Worm (Caenorhabditis elegans) whole organism, mixed stage, embryonic: Measurements from ENCODE around the gene dct-8.

Source experiments
- ceh-39 ChIP-seq: fragments of 150-350 bp; optimal IDR thresholded peaks from 2 replicates; lab custom pipeline; 2014; ENCODE audit warnings: missing biosample characterization, missing genetic modification characterization
- elt-1 ChIP-seq: sonication (generic microtip); optimal IDR thresholded peaks from 2 replicates; lab custom pipeline; 2017; ENCODE audit warnings: missing genetic modification characterization, mild to moderate bottlenecking, missing compliant biosample characterization, antibody characterized with exemption, moderate library complexity, borderline replicate concordance; ENCODE audit not compliant: insufficient read depth
- lsy-2 ChIP-seq: fragments of 150-350 bp; optimal IDR thresholded peaks from 2 replicates; lab custom pipeline; 2014; ENCODE audit warnings: missing biosample characterization, missing genetic modification characterization
- nhr-237 ChIP-seq: fragments of 150-350 bp; optimal IDR thresholded peaks from 2 replicates; lab custom pipeline; 2014; ENCODE audit warnings: missing biosample characterization, missing genetic modification characterization
- unc-120 ChIP-seq: sonication (generic microtip); optimal IDR thresholded peaks from 2 replicates; lab custom pipeline; 2017; ENCODE audit warnings: missing genetic modification characterization, missing compliant biosample characterization; ENCODE audit not compliant: poor library complexity, severe bottlenecking
- ztf-11 ChIP-seq: fragments of 150-350 bp; optimal IDR thresholded peaks from 2 replicates; lab custom pipeline; 2014; ENCODE audit warnings: missing biosample characterization, missing genetic modification characterization

ce11 chrIV:3857999-3858552 is 36.8 kb upstream of the dct-8 start:
- TF ChIP-seq unc-120 (no peak), nhr-237 (tag; lab: Kevin White, UChicago) (no peak), lsy-2 (no peak), ztf-11 (no peak), ceh-39 (tag; lab: Kevin White, UChicago) (no peak), elt-1 (tag; lab: Kevin White, UChicago) (no peak)
